Fruit fly (Drosophila melanogaster) whole organism, adult: ENCODE results near the gene CG7573.

Experiments used
- CG12768 ChIP-seq: fragments of 200-800 bp; sonication (Bioruptor generic); optimal IDR thresholded peaks from 2 replicates; lab custom pipeline; 2017; ENCODE audit warnings: missing biosample characterization, missing genetic modification characterization, mild to moderate bottlenecking, moderate library complexity, missing genetic modification reagents
- CG14711 ChIP-seq: fragments of 200-800 bp; sonication (Bioruptor generic); optimal IDR thresholded peaks from 2 replicates; lab custom pipeline; 2018; ENCODE audit warnings: missing biosample characterization, mild to moderate bottlenecking, missing genetic modification characterization, moderate library complexity
- CG1620 ChIP-seq: fragments of 200-800 bp; sonication (Bioruptor generic); optimal IDR thresholded peaks from 2 replicates; lab custom pipeline; 2016; ENCODE audit warnings: missing biosample characterization, missing genetic modification characterization
- CG33017 ChIP-seq: fragments of 200-800 bp; sonication (Bioruptor generic); optimal IDR thresholded peaks from 2 replicates; lab custom pipeline; 2018; ENCODE audit warnings: missing biosample characterization, mild to moderate bottlenecking, missing genetic modification characterization, moderate library complexity
- CG5204 ChIP-seq: fragments of 200-800 bp; sonication (Bioruptor generic); optimal IDR thresholded peaks from 2 replicates; lab custom pipeline; 2016; ENCODE audit warnings: missing biosample characterization, missing genetic modification characterization
- CG7045 ChIP-seq: fragments of 200-800 bp; sonication (Bioruptor generic); optimal IDR thresholded peaks from 2 replicates; lab custom pipeline; 2017; ENCODE audit warnings: missing biosample characterization, mild to moderate bottlenecking, missing genetic modification characterization
- Clk ChIP-seq: fragments of 200-800 bp; sonication (Bioruptor generic); optimal IDR thresholded peaks from 2 replicates; lab custom pipeline; 2017; ENCODE audit warnings: missing biosample characterization, missing genetic modification characterization
- Crg-1 ChIP-seq: fragments of 200-800 bp; sonication (Bioruptor generic); optimal IDR thresholded peaks from 2 replicates; lab custom pipeline; 2016; ENCODE audit warnings: missing biosample characterization, missing genetic modification characterization
- bab1 ChIP-seq: fragments of 200-800 bp; sonication (Bioruptor generic); optimal IDR thresholded peaks from 3 replicates; lab custom pipeline; 2019; ENCODE audit warnings: missing biosample characterization, mild to moderate bottlenecking, missing genetic modification characterization, moderate library complexity
- cnc ChIP-seq, 2 experiments: fragments of >200 bp; optimal IDR thresholded peaks; 2 replicates each; lab custom pipeline; 2017
- ovo ChIP-seq: fragments of 200-800 bp; sonication (Bioruptor generic); optimal IDR thresholded peaks from 2 replicates; lab custom pipeline; 2016; ENCODE audit warnings: missing biosample characterization, missing genetic modification characterization
- pad ChIP-seq: fragments of 200-800 bp; sonication (Bioruptor generic); optimal IDR thresholded peaks from 3 replicates; lab custom pipeline; 2017; ENCODE audit warnings: missing biosample characterization, missing genetic modification characterization, mild to moderate bottlenecking, moderate library complexity, missing genetic modification reagents
- tj ChIP-seq: fragments of 200-800 bp; sonication (Bioruptor generic); optimal IDR thresholded peaks from 3 replicates; lab custom pipeline; 2017; ENCODE audit warnings: missing biosample characterization, mild to moderate bottlenecking, missing genetic modification characterization, moderate library complexity
- toe ChIP-seq: fragments of 200-800 bp; sonication (Bioruptor generic); optimal IDR thresholded peaks from 2 replicates; lab custom pipeline; 2016; ENCODE audit warnings: missing biosample characterization, missing genetic modification characterization

dm6 chr3L:11296801-11297177, 14.8 kb upstream of the CG7573 start:
- TF ChIP-seq CG5204 (GFP tag; lab: Kevin White, UChicago), result peak; percentile 25
- TF ChIP-seq CG33017 (tag; lab: Kevin White, UChicago), result peak; percentile 4
- TF ChIP-seq cnc (optimal IDR thresholded peaks at IDR 0.05; lab: Kevin White, UChicago), result no peak
- peak; percentile 40 for TF ChIP-seq Crg-1
- peak; percentile 86 for TF ChIP-seq CG14711
- peak; percentile 54 for TF ChIP-seq CG12768 (GFP tag; lab: Kevin White, UChicago)
- TF ChIP-seq bab1 (GFP tag; lab: Kevin White, UChicago), result peak; percentile 93
- TF ChIP-seq ovo, result no peak
- peak; percentile 72 for TF ChIP-seq CG7045 (GFP tag; lab: Kevin White, UChicago)
- TF ChIP-seq toe, result no peak
- peak; percentile 96 for TF ChIP-seq tj (GFP tag; lab: Kevin White, UChicago)
- no peak for TF ChIP-seq pad
- peak; percentile 29 for TF ChIP-seq CG1620 (GFP tag; lab: Kevin White, UChicago)
- peak; percentile 14 for TF ChIP-seq Clk
